Worm (Caenorhabditis elegans) whole organism, late embryonic: ENCODE results near the gene glrx-22.

Experiments
- K09A11.1 ChIP-seq: sonication (generic microtip); optimal IDR thresholded peaks from 2 replicates; lab custom pipeline; 2017; ENCODE audit warnings: antibody characterized with exemption, mild to moderate bottlenecking, missing genetic modification characterization, missing compliant biosample characterization; ENCODE audit not compliant: insufficient read depth
- lim-6 ChIP-seq: sonication (generic microtip); optimal IDR thresholded peaks from 2 replicates; lab custom pipeline; 2016; ENCODE audit warnings: missing genetic modification characterization, missing compliant biosample characterization
- npax-4 ChIP-seq: sonication (generic microtip); optimal IDR thresholded peaks from 2 replicates; lab custom pipeline; 2016; ENCODE audit warnings: missing genetic modification characterization, missing compliant biosample characterization
- pha-4 ChIP-seq: fragments of 150-350 bp; optimal IDR thresholded peaks from 2 replicates; lab custom pipeline; 2018; ENCODE audit warnings: missing biosample characterization, missing genetic modification reagents, missing genetic modification characterization
- sox-4 ChIP-seq: sonication (generic microtip); optimal IDR thresholded peaks from 2 replicates; lab custom pipeline; 2017; ENCODE audit warnings: mild to moderate bottlenecking, missing genetic modification characterization, inconsistent platforms, missing compliant biosample characterization
- syd-9 ChIP-seq: sonication (generic microtip); optimal IDR thresholded peaks from 2 replicates; lab custom pipeline; 2016; ENCODE audit warnings: mild to moderate bottlenecking, missing genetic modification characterization, moderate library complexity, missing compliant biosample characterization
- unc-3 ChIP-seq, 2 experiments: fragments of 200-800 bp in 1 of 2; sonication (Bioruptor generic) in 1 of 2; sonication (generic microtip) in 1 of 2; conservative IDR thresholded peaks in 1 of 2; optimal IDR thresholded peaks in 1 of 2; 2 replicates each; pipeline versions ENCODE4 v1.3.6 to Lab custom; 2016 to 2022; ENCODE audit warnings: missing compliant biosample characterization in 2 of 2, missing genetic modification characterization in 2 of 2, missing genetic modification reagents in 1 of 2

- TF ChIP-seq npax-4 (tag; lab: Kevin White, UChicago) (no peak), pha-4 (tag; lab: Kevin White, UChicago) (no peak), sox-4 (no peak), K09A11.1 (tag; lab: Kevin White, UChicago) (no peak), unc-3 (GFP tag; conservative IDR thresholded peaks at IDR 0.05; lab: Robert Waterston, UW) (no peak), unc-3 (tag; optimal IDR thresholded peaks at IDR 0.05; lab: Kevin White, UChicago) (no peak), lim-6 (no peak), syd-9 (no peak)
Observed at ce11 chrIV:8152688-8153087, 48.3 kb downstream of the glrx-22 start.
